Worm (Caenorhabditis elegans) whole organism, midembryonic: ENCODE results near the gene gana-1.

Experiments used
- cog-1 ChIP-seq: sonication (generic microtip); optimal IDR thresholded peaks from 2 replicates; lab custom pipeline; 2016; ENCODE audit warnings: missing genetic modification characterization, missing compliant biosample characterization
- flt-1 ChIP-seq: fragments of 200-800 bp; sonication (Bioruptor generic); IDR thresholded peaks from 2 replicates; pipeline ENCODE4 v1.3.6; 2022; ENCODE audit warnings: missing genetic modification characterization, missing compliant biosample characterization
- klf-2 ChIP-seq: fragments of 200-800 bp; sonication (Bioruptor generic); conservative IDR thresholded peaks from 2 replicates; pipeline ENCODE4 v1.3.6; 2022; ENCODE audit warnings: missing genetic modification reagents, missing genetic modification characterization, missing compliant biosample characterization

ce11 chrV:12070419-12070818, 16.6 kb upstream of the gana-1 start, which contains the start of gene kmo-1:
- TF ChIP-seq cog-1 (tag; lab: Kevin White, UChicago) (no peak), flt-1 (GFP tag; lab: Robert Waterston, UW) (no peak), klf-2 (no peak)
